Fruit fly (Drosophila melanogaster): ENCODE data around the gene CG18304.

CG18304 gene

DNA sequence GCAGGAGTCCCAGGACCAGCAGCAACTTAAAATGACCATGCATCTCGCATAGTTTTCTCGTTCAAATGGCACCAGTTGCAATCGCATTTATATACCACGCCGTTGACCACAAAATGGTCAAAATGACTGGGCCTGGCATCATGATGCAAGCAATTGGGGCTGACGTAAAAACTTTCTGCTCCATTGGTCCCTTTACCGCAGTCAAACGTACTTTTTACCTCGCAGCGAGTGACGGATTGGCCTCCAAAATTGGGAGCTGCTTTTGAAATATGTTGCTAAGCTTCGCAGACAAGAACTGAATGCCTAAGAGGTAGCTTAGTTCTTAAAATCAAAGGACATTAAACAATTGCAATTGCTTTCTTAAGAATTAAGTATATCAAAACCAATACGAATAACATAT is 26.3 kb downstream of the CG18304 start, which contains the start of gene CG32829:
Gene CG32829, minus strand, starts transcription at position 101 of the 400 bp plus-strand sequence.
- TF ChIP-seq zfh1 (GFP tag; IDR thresholded peaks at IDR 0.05) = 0 out of 3 replicates have a peak, but pooled peaks have one; percentile 12
- no peak for TF ChIP-seq CG4328 (GFP tag; optimal IDR thresholded peaks at IDR 0.05)
- TF ChIP-seq klu (GFP tag; IDR thresholded peaks at IDR 0.05) = no peak

DNA sequence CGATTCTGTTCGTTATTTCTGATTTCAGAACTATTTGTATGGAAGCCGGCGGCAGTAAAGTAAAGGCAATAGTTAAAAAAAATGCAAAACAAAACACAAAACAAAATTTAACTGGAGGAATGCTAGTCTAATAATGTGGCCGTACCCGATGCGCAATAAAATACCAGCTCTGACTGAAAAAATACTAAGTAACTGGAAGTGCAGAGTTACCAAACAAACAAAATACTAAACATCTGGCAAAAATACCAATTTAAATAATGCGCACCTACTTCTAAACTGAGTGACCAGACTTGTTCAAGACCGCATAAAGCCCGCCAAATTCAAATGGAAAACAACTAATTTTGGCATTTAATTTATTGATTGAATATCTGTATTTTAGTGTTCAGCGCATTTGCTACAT is 28.6 kb downstream of the CG18304 start, which contains the start of gene Wee1:
Gene Wee1, minus strand, starts transcription at position 175 of the 400 bp plus-strand sequence.
- peak; percentile 50; the same call in 1 of the 3 replicates for TF ChIP-seq row (GFP tag; IDR thresholded peaks at IDR 0.05)
- TF ChIP-seq Ets65A (GFP tag) = no peak
- no peak for TF ChIP-seq CG6765 (GFP tag; optimal IDR thresholded peaks at IDR 0.05)
- TF ChIP-seq ewg (GFP tag; optimal IDR thresholded peaks at IDR 0.05) = peak; percentile 25
- peak; percentile 60 for TF ChIP-seq CG10267 (tag; optimal IDR thresholded peaks at IDR 0.05)
- no peak for TF ChIP-seq CG14860 (GFP tag; IDR thresholded peaks at IDR 0.05; ENCODE audit: partially characterized antibody)
- TF ChIP-seq cato (GFP tag; optimal IDR thresholded peaks at IDR 0.05; ENCODE audit: borderline replicate concordance) = no peak
- TF ChIP-seq CG42726 (GFP tag; IDR thresholded peaks at IDR 0.05; ENCODE audit: partially characterized antibody) = no peak
- peak; percentile 66 for TF ChIP-seq CHES-1-like (GFP tag; optimal IDR thresholded peaks at IDR 0.05)
- TF ChIP-seq CG9797 (GFP tag; optimal IDR thresholded peaks at IDR 0.05) = peak; percentile 98
- no peak for TF ChIP-seq fd3F (GFP tag; optimal IDR thresholded peaks at IDR 0.05)
- no peak for TF ChIP-seq btn (GFP tag; optimal IDR thresholded peaks at IDR 0.05)
- TF ChIP-seq CG12744 (GFP tag; optimal IDR thresholded peaks at IDR 0.05) = no peak
- no peak for TF ChIP-seq bowl (GFP tag; IDR thresholded peaks at IDR 0.05)
- TF ChIP-seq CG3847 (GFP tag; IDR thresholded peaks at IDR 0.05) = peak; percentile 71
- no peak for TF ChIP-seq CG14965 (GFP tag; optimal IDR thresholded peaks at IDR 0.05; ENCODE audit: borderline replicate concordance)
- no peak for TF ChIP-seq tx (GFP tag; optimal IDR thresholded peaks at IDR 0.05)
- TF ChIP-seq fru (optimal IDR thresholded peaks at IDR 0.05) = no peak
- TF ChIP-seq lmd (GFP tag; IDR thresholded peaks at IDR 0.05) = no peak
- TF ChIP-seq vvl (GFP tag; IDR thresholded peaks at IDR 0.05) = no peak
- TF ChIP-seq Opbp (GFP tag; IDR thresholded peaks at IDR 0.05; ENCODE audit: partially characterized antibody) = 0 out of 3 replicates have a peak, but pooled peaks have one; percentile 23
- TF ChIP-seq HmgD (GFP tag; optimal IDR thresholded peaks at IDR 0.05) = no peak
- no peak for TF ChIP-seq Hey (tag; optimal IDR thresholded peaks at IDR 0.05)
- no peak for TF ChIP-seq CrebB (tag; optimal IDR thresholded peaks at IDR 0.05)
- no peak for TF ChIP-seq CG2120 (GFP tag; optimal IDR thresholded peaks at IDR 0.05)
- no peak for TF ChIP-seq Deaf1 (tag; optimal IDR thresholded peaks at IDR 0.05)
- no peak for TF ChIP-seq sob (GFP tag; IDR thresholded peaks at IDR 0.05)
- peak; percentile 98 for TF ChIP-seq gfzf (GFP tag; optimal IDR thresholded peaks at IDR 0.05)
- peak; percentile 63 for TF ChIP-seq CG2116 (GFP tag; optimal IDR thresholded peaks at IDR 0.05)
- TF ChIP-seq BEAF-32 (GFP tag; optimal IDR thresholded peaks at IDR 0.05) = peak; percentile 47
- no peak for TF ChIP-seq B-H1 (GFP tag; IDR thresholded peaks at IDR 0.05)
- TF ChIP-seq CG2712 (tag; optimal IDR thresholded peaks at IDR 0.05) = peak; percentile 21
- TF ChIP-seq stwl (tag; optimal IDR thresholded peaks at IDR 0.05) = peak; percentile 56
- peak; percentile 59 for TF ChIP-seq MESR4 (GFP tag; optimal IDR thresholded peaks at IDR 0.05)
- no peak for TF ChIP-seq trh (GFP tag; optimal IDR thresholded peaks at IDR 0.05)
- peak; percentile 28 for TF ChIP-seq CG30020 (tag; optimal IDR thresholded peaks at IDR 0.05)
- TF ChIP-seq Elba2 (GFP tag; optimal IDR thresholded peaks at IDR 0.05) = peak; percentile 30
- peak; percentile 50 for TF ChIP-seq CG17829 (tag; optimal IDR thresholded peaks at IDR 0.05)
- TF ChIP-seq CG31441 (GFP tag; IDR thresholded peaks at IDR 0.05) = no peak
- TF ChIP-seq Med (GFP tag) = peak; percentile 69
- peak; percentile 55 for TF ChIP-seq sens (GFP tag)
- TF ChIP-seq unc-4 (GFP tag; IDR thresholded peaks at IDR 0.05; ENCODE audit: partially characterized antibody) = peak; percentile 16; the same call in 1 of the 2 replicates
- peak; percentile 81 for TF ChIP-seq MBD-R2 (GFP tag; IDR thresholded peaks at IDR 0.05)
- TF ChIP-seq CG31224 (GFP tag; IDR thresholded peaks at IDR 0.05) = no peak
- TF ChIP-seq nerfin-2 (GFP tag; IDR thresholded peaks at IDR 0.05; ENCODE audit: partially characterized antibody) = no peak
- TF ChIP-seq CG18011 (GFP tag; optimal IDR thresholded peaks at IDR 0.05) = no peak
